Fruit fly (Drosophila melanogaster): ENCODE data around the gene Flacc.

Flacc gene

dm6 chrX:18924713-18925112 lies 31.3 kb upstream of the Flacc start:
- TF ChIP-seq CG12299 (tag; optimal IDR thresholded peaks at IDR 0.05) (no peak), Usf (GFP tag; optimal IDR thresholded peaks at IDR 0.05) (no peak), Hr51 (GFP tag; optimal IDR thresholded peaks at IDR 0.05) (no peak), CG2678 (tag; optimal IDR thresholded peaks at IDR 0.05) (no peak), sens (GFP tag) (peak; percentile 3), Med (GFP tag) (peak; percentile 30), CG4282 (GFP tag; optimal IDR thresholded peaks at IDR 0.05) (no peak), CG31224 (GFP tag; IDR thresholded peaks at IDR 0.05) (no peak), Drgx (GFP tag; IDR thresholded peaks at IDR 0.05) (peak; percentile 10; the same call in 1 of the 2 replicates), H2.0 (GFP tag; IDR thresholded peaks at IDR 0.05) (no peak), CG8388 (GFP tag; optimal IDR thresholded peaks at IDR 0.05) (peak; percentile 22), tio (GFP tag; optimal IDR thresholded peaks at IDR 0.05) (no peak), h (optimal IDR thresholded peaks at IDR 0.05) (no peak), gem (tag; optimal IDR thresholded peaks at IDR 0.05) (peak; percentile 2), CG1792 (GFP tag; optimal IDR thresholded peaks at IDR 0.05) (no peak), bsh (GFP tag; optimal IDR thresholded peaks at IDR 0.05) (peak in 1 of 2 experiments; percentile 63), bcd (GFP tag; optimal IDR thresholded peaks at IDR 0.05) (no peak), CG3407 (GFP tag; optimal IDR thresholded peaks at IDR 0.05) (no peak), tll (GFP tag; optimal IDR thresholded peaks at IDR 0.05) (no peak), row (GFP tag; IDR thresholded peaks at IDR 0.05) (no peak), lbe (GFP tag; optimal IDR thresholded peaks at IDR 0.05) (peak; percentile 1), CG17568 (GFP tag; optimal IDR thresholded peaks at IDR 0.05) (no peak), CG13123 (GFP tag; optimal IDR thresholded peaks at IDR 0.05) (no peak)

dm6 chrX:18923531-18923930 lies 30.1 kb upstream of the Flacc start:
- TF ChIP-seq CG17359 (tag; optimal IDR thresholded peaks at IDR 0.05) (peak; percentile 51), CG13894 (tag; optimal IDR thresholded peaks at IDR 0.05) (no peak), CG8388 (GFP tag; optimal IDR thresholded peaks at IDR 0.05) (peak; percentile 45), CG12299 (tag; optimal IDR thresholded peaks at IDR 0.05) (no peak), trem (tag; optimal IDR thresholded peaks at IDR 0.05) (peak; percentile 34), lola (GFP tag; optimal IDR thresholded peaks at IDR 0.05) (peak in 1 of 3 experiments; percentile 61), HLHmδ (GFP tag; optimal IDR thresholded peaks at IDR 0.05) (no peak), da (GFP tag; optimal IDR thresholded peaks at IDR 0.05) (no peak), stwl (tag; optimal IDR thresholded peaks at IDR 0.05) (no peak), CG11695 (GFP tag; IDR thresholded peaks at IDR 0.05) (peak; percentile 45; the same call in 1 of the 3 replicates), CG33213 (GFP tag; optimal IDR thresholded peaks at IDR 0.05) (no peak), mirr (GFP tag; optimal IDR thresholded peaks at IDR 0.05) (no peak), CG14860 (GFP tag; IDR thresholded peaks at IDR 0.05; ENCODE audit: partially characterized antibody) (no peak), Ets65A (GFP tag) (peak; percentile 90), CG16863 (GFP tag; optimal IDR thresholded peaks at IDR 0.05) (peak; percentile 18), eve (GFP tag; optimal IDR thresholded peaks at IDR 0.05) (peak in 1 of 2 experiments; percentile 62), Dp (GFP tag; optimal IDR thresholded peaks at IDR 0.05) (no peak), sob (GFP tag; IDR thresholded peaks at IDR 0.05) (peak; percentile 14; the same call in 1 of the 2 replicates), CG9727 (GFP tag; optimal IDR thresholded peaks at IDR 0.05) (no peak), vvl (GFP tag; IDR thresholded peaks at IDR 0.05) (peak; percentile 72), CG17385 (GFP tag; optimal IDR thresholded peaks at IDR 0.05) (peak; percentile 31), cwo (GFP tag; optimal IDR thresholded peaks at IDR 0.05) (no peak), br (optimal IDR thresholded peaks at IDR 0.05) (no peak), PHDP (tag; optimal IDR thresholded peaks at IDR 0.05) (peak; percentile 5), CG17612 (GFP tag; IDR thresholded peaks at IDR 0.05) (no peak), Chrac-16 (GFP tag; optimal IDR thresholded peaks at IDR 0.05) (peak; percentile 32), CG7839 (tag; optimal IDR thresholded peaks at IDR 0.05) (peak; percentile 50), pnt (GFP tag; optimal IDR thresholded peaks at IDR 0.05) (peak; percentile 35), CG14667 (GFP tag; IDR thresholded peaks at IDR 0.05) (peak; percentile 29; the same call in 1 of the 2 replicates), CG15073 (GFP tag; optimal IDR thresholded peaks at IDR 0.05) (no peak)
